Worm (Caenorhabditis elegans) whole organism, early embryonic: ENCODE results near the gene F39H12.1.

Source experiments
- B0310.2 ChIP-seq: sonication (generic microtip); optimal IDR thresholded peaks from 2 replicates; lab custom pipeline; 2016; ENCODE audit warnings: mild to moderate bottlenecking, missing genetic modification characterization, missing compliant biosample characterization
- F13C5.2 ChIP-seq: sonication (generic microtip); optimal IDR thresholded peaks from 2 replicates; lab custom pipeline; 2017; ENCODE audit warnings: mild to moderate bottlenecking, missing genetic modification characterization, inconsistent platforms, missing compliant biosample characterization
- aly-1 ChIP-seq: sonication (generic microtip); optimal IDR thresholded peaks from 2 replicates; lab custom pipeline; 2016; ENCODE audit warnings: missing genetic modification characterization, missing compliant biosample characterization
- ama-1 ChIP-seq: fragments of 150-350 bp; optimal IDR thresholded peaks from 2 replicates; lab custom pipeline; 2014
- ceh-13 ChIP-seq: fragments of 200-800 bp; sonication (Bioruptor generic); optimal IDR thresholded peaks from 2 replicates; lab custom pipeline; 2018; ENCODE audit warnings: mild to moderate bottlenecking, missing genetic modification characterization, missing compliant biosample characterization
- ceh-36 ChIP-seq: sonication (generic microtip); optimal IDR thresholded peaks from 2 replicates; lab custom pipeline; 2016; ENCODE audit warnings: missing genetic modification characterization, inconsistent platforms, missing compliant biosample characterization
- ets-7 ChIP-seq: sonication (generic microtip); optimal IDR thresholded peaks from 2 replicates; lab custom pipeline; 2016; ENCODE audit warnings: missing genotype, missing genetic modification characterization, missing compliant biosample characterization
- flt-1 ChIP-seq: fragments of 200-800 bp; sonication (Bioruptor generic); IDR thresholded peaks from 2 replicates; pipeline ENCODE4 v1.3.6; 2022; ENCODE audit warnings: missing genetic modification characterization, missing compliant biosample characterization
- hmbx-1 ChIP-seq: sonication (generic microtip); optimal IDR thresholded peaks from 2 replicates; lab custom pipeline; 2016; ENCODE audit warnings: mild to moderate bottlenecking, missing genetic modification characterization, missing compliant biosample characterization
- hmg-4 ChIP-seq: fragments of 200-800 bp; sonication (Bioruptor generic); optimal IDR thresholded peaks from 2 replicates; lab custom pipeline; 2018; ENCODE audit warnings: mild to moderate bottlenecking, missing genetic modification characterization, missing compliant biosample characterization
- hnd-1 ChIP-seq: sonication (generic microtip); optimal IDR thresholded peaks from 2 replicates; lab custom pipeline; 2016; ENCODE audit warnings: missing genetic modification characterization, missing compliant biosample characterization
- pes-1 ChIP-seq: fragments of 200-800 bp; sonication (Bioruptor generic); IDR thresholded peaks from 2 replicates; pipeline ENCODE4 v1.3.6; 2022; ENCODE audit warnings: missing genetic modification reagents, missing genetic modification characterization, missing compliant biosample characterization
- scrt-1 ChIP-seq: fragments of 200-800 bp; sonication (Bioruptor generic); IDR thresholded peaks from 2 replicates; pipeline ENCODE4 v1.3.6; 2022; ENCODE audit warnings: missing genetic modification characterization, missing compliant biosample characterization
- sea-1 ChIP-seq: fragments of 200-800 bp; sonication (Bioruptor generic); conservative IDR thresholded peaks from 2 replicates; pipeline ENCODE4 v1.3.6; 2022; ENCODE audit warnings: missing genetic modification characterization, missing compliant biosample characterization
- tbx-11 ChIP-seq: fragments of 200-800 bp; sonication (Bioruptor generic); IDR thresholded peaks from 2 replicates; pipeline ENCODE4 v1.3.6; 2022; ENCODE audit warnings: missing genetic modification characterization, missing compliant biosample characterization
- tbx-37 ChIP-seq: fragments of 200-800 bp; sonication (Bioruptor generic); conservative IDR thresholded peaks from 2 replicates; pipeline ENCODE4 v1.3.6; 2022; ENCODE audit warnings: missing genetic modification reagents, missing genetic modification characterization, missing compliant biosample characterization
- tra-4 ChIP-seq: sonication (generic microtip); optimal IDR thresholded peaks from 2 replicates; lab custom pipeline; 2017; ENCODE audit warnings: missing genetic modification characterization, missing compliant biosample characterization

F39H12.1 gene

ce11 chrX:852739-853268, 18.2 kb downstream of the F39H12.1 start:
- TF ChIP-seq hmg-4 (GFP tag; lab: Kevin White, UChicago) = peak; percentile 60
- 0 out of 2 replicates have a peak, but pooled peaks have one; percentile 16 for TF ChIP-seq scrt-1 (GFP tag; lab: Robert Waterston, UW)
- TF ChIP-seq tra-4 (tag; lab: Kevin White, UChicago) = no peak

ce11 chrX:853604-854003, 19.0 kb downstream of the F39H12.1 start:
- TF ChIP-seq tbx-11 (GFP tag; lab: Robert Waterston, UW) (no peak), ceh-36 (tag; lab: Kevin White, UChicago) (peak; percentile 36), hnd-1 (tag; lab: Kevin White, UChicago) (no peak), hmg-4 (GFP tag; lab: Kevin White, UChicago) (no peak)

- no peak for TF ChIP-seq pes-1 (GFP tag; lab: Robert Waterston, UW)
- TF ChIP-seq ceh-36 (tag; lab: Kevin White, UChicago) = no peak
- no peak for TF ChIP-seq tbx-37
- no peak for TF ChIP-seq hmg-4 (GFP tag; lab: Kevin White, UChicago)
- TF ChIP-seq tra-4 (tag; lab: Kevin White, UChicago) = no peak
- no peak for TF ChIP-seq hmbx-1 (tag; lab: Kevin White, UChicago)
Observed at ce11 chrX:857658-858057, 23.1 kb downstream of the F39H12.1 start.

- TF ChIP-seq tbx-37 = no peak
- TF ChIP-seq B0310.2 = no peak
- no peak for TF ChIP-seq ama-1
- no peak for TF ChIP-seq sea-1 (GFP tag; lab: Robert Waterston, UW)
- TF ChIP-seq ceh-13 (GFP tag; lab: Kevin White, UChicago) = no peak
- TF ChIP-seq tbx-11 (GFP tag; lab: Robert Waterston, UW) = no peak
- no peak for TF ChIP-seq tra-4 (tag; lab: Kevin White, UChicago)
- TF ChIP-seq F13C5.2 (tag; lab: Kevin White, UChicago) = peak; percentile 31
Observed at ce11 chrX:859401-859800, 24.8 kb downstream of the F39H12.1 start, which contains the start of gene F56F10.2. TSS of gene F56F10.2 (plus strand) at chrX:859615.

ce11 chrX:861378-861777, 26.8 kb downstream of the F39H12.1 start:
- no peak for TF ChIP-seq scrt-1 (GFP tag; lab: Robert Waterston, UW)
- no peak for TF ChIP-seq F13C5.2 (tag; lab: Kevin White, UChicago)
- TF ChIP-seq tbx-37 = no peak
- TF ChIP-seq flt-1 (GFP tag; lab: Robert Waterston, UW) = no peak
- TF ChIP-seq sea-1 (GFP tag; lab: Robert Waterston, UW) = no peak
- TF ChIP-seq B0310.2 = no peak
- no peak for TF ChIP-seq tbx-11 (GFP tag; lab: Robert Waterston, UW)

ce11 chrX:863478-863877, 28.9 kb downstream of the F39H12.1 start, which contains the start of gene cdo-1:
TSS of gene cdo-1 (minus strand) at chrX:863578.
- TF ChIP-seq tra-4 (tag; lab: Kevin White, UChicago) = no peak
- TF ChIP-seq ets-7 (tag; lab: Kevin White, UChicago) = no peak
- no peak for TF ChIP-seq sea-1 (GFP tag; lab: Robert Waterston, UW)
- TF ChIP-seq tbx-37 = no peak
- TF ChIP-seq ceh-13 (GFP tag; lab: Kevin White, UChicago) = no peak
- no peak for TF ChIP-seq ceh-36 (tag; lab: Kevin White, UChicago)

ce11 chrX:864293-864731, 29.7 kb downstream of the F39H12.1 start:
- no peak for TF ChIP-seq F13C5.2 (tag; lab: Kevin White, UChicago)
- TF ChIP-seq ama-1 = no peak
- no peak for TF ChIP-seq ets-7 (tag; lab: Kevin White, UChicago)
- TF ChIP-seq sea-1 (GFP tag; lab: Robert Waterston, UW) = no peak
- TF ChIP-seq tbx-37 = no peak
- TF ChIP-seq hmbx-1 (tag; lab: Kevin White, UChicago) = no peak
- no peak for TF ChIP-seq pes-1 (GFP tag; lab: Robert Waterston, UW)
- TF ChIP-seq tra-4 (tag; lab: Kevin White, UChicago) = no peak
- no peak for TF ChIP-seq hnd-1 (tag; lab: Kevin White, UChicago)
- no peak for TF ChIP-seq ceh-13 (GFP tag; lab: Kevin White, UChicago)
- no peak for TF ChIP-seq hmg-4 (GFP tag; lab: Kevin White, UChicago)
- no peak for TF ChIP-seq B0310.2

- TF ChIP-seq pes-1 (GFP tag; lab: Robert Waterston, UW) (peak; percentile 62), scrt-1 (GFP tag; lab: Robert Waterston, UW) (no peak)
Observed at ce11 chrX:865214-865613, 30.6 kb downstream of the F39H12.1 start.

ce11 chrX:871020-871419, 36.4 kb downstream of the F39H12.1 start, which contains the start of gene lgl-1:
TSS of gene lgl-1 (minus strand) at chrX:871089.
- TF ChIP-seq flt-1 (GFP tag; lab: Robert Waterston, UW) (no peak), aly-1 (tag; lab: Kevin White, UChicago) (no peak), hmbx-1 (tag; lab: Kevin White, UChicago) (no peak), F13C5.2 (tag; lab: Kevin White, UChicago) (peak; percentile 45), hmg-4 (GFP tag; lab: Kevin White, UChicago) (peak; percentile 90), scrt-1 (GFP tag; lab: Robert Waterston, UW) (0 out of 2 replicates have a peak, but pooled peaks have one; percentile 41)
